Worm (Caenorhabditis elegans): ENCODE results near the gene gcs-1.

gcs-1 gene

DNA sequence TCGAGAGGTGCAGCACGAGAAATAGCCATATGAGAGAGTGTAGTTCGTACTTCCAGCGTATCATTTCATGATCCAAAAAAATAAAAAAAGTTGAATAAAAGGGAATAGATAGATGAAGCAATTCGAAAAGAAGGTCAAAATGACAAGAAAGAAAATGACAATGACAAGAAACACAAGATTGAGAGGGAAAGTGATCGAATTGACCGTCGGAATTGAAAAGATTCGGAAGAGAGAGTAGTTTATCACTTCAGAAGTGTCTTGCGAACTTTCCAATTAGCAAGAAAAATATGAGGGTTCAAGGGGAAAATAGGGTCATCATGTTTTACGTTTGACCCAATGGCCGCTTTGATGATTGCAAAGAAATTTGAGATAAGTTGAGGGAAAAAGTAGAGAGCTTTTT is 18.4 kb downstream of the gcs-1 start, which contains the start of gene dep-1:
Gene dep-1, minus strand, starts transcription at position 95 of the 400 bp plus-strand sequence.
- TF ChIP-seq blmp-1 (tag; optimal IDR thresholded peaks at IDR 0.05; ENCODE audit: insufficient read depth) (peak; percentile 72), ZK546.5 (tag; optimal IDR thresholded peaks at IDR 0.05) (no peak)

DNA sequence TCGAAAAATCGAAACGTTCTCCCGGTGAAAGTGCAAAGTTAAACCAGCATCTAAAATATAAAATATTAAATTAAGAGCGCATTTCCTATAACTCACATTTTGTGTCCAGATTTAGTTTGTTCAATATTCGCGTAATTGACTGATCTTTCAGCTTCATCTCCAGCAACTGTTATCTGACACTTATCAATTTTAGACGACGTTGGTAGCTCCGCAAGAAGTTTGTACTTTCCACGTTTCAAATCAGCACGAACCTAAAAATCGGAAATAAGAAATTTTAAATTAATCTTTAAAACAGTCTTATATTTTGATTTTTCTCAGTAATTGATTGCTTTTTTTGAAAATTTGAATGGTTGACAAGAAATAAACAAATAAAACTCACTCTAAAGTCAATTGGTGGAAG is 20.5 kb downstream of the gcs-1 start:
- TF ChIP-seq sma-9 (GFP tag; optimal IDR thresholded peaks at IDR 0.05) (no peak), sma-9 (tag; optimal IDR thresholded peaks at IDR 0.05) (no peak), snpc-4 (tag; optimal IDR thresholded peaks at IDR 0.05) (no peak), nhr-129 (tag; optimal IDR thresholded peaks at IDR 0.05) (no peak), nhr-77 (tag; optimal IDR thresholded peaks at IDR 0.05) (no peak)

DNA sequence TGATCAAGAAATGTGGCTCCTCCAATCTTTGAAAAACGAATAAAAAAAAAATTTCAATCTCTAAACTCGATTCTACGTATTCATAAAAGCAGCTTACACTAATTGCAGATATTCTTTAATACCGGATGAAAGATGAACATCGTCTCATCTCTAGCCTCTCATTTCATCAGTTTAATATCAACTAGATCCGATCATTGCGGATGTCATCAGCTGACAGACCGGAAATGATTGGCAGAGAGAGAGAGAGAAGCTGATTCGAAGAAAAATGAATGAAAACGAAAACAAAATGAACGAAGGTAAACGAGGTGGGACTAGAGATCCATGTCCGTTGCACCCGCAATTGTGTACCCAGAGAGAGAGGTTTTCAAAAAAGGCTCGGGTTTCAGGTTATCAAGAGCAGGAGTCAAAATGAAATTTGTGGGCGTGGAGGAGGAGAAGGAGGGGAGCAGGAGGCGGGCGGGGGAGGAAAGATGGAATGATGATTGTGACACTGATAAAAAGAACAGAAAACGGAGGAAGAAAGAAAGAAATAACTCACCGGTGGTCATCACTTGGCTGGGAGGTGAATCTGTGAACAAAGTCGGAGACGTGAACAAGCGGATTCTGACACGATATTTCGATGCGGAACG is 23.1 kb downstream of the gcs-1 start:
- TF ChIP-seq ztf-4 (tag; optimal IDR thresholded peaks at IDR 0.05) (no peak), F13H6.1 (tag; optimal IDR thresholded peaks at IDR 0.05) (peak; percentile 4), unc-62 (GFP tag; optimal IDR thresholded peaks at IDR 0.05) (no peak), blmp-1 (tag; optimal IDR thresholded peaks at IDR 0.05; ENCODE audit: insufficient read depth) (no peak), sma-9 (GFP tag; optimal IDR thresholded peaks at IDR 0.05) (peak; percentile 46), sma-9 (tag; optimal IDR thresholded peaks at IDR 0.05) (no peak), sma-3 (GFP tag; optimal IDR thresholded peaks at IDR 0.05) (no peak), unc-39 (tag; optimal IDR thresholded peaks at IDR 0.05) (no peak), fos-1 (tag; optimal IDR thresholded peaks at IDR 0.05) (peak; percentile 15)

DNA sequence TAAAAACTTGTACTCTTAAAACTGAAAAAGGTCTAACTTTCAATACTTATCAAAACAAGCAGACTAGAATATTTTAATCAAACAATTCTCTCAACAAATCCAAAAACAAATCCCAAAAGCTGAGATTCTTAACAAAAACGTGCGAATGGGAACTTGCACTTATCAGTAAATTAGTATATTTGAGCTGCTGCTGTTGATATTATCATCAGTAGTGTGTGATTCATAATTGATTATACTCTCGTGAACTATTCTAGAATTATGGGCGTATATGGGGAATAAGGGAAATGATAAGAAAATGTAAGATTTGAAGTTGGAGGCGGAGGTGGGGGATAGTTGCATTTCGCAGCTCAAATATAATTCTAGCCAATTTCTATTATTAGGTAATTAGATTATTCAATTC is 23.9 kb downstream of the gcs-1 start:
- TF ChIP-seq snpc-4 (tag; optimal IDR thresholded peaks at IDR 0.05) (no peak), fos-1 (tag; optimal IDR thresholded peaks at IDR 0.05) (peak; percentile 74)

DNA sequence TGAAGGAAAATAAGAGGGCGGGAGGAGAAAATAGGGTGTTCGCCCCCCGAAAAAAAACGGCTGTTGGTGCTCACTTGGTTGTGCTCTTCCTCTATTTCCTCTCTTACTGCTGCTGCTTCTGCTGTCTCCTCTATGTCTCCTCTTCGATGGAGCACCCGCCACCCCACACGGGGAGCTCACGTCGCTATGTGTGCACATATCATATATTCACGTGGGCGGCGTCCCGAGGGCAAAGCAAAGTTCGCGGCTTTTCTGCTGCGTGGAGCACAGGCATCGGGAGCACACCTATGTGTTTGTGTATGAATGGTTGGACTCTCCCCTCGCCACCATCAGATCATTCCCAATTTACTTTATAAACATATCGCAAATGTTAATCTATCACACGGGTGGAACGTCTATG is 24.8 kb downstream of the gcs-1 start:
- TF ChIP-seq nhr-6 (tag; optimal IDR thresholded peaks at IDR 0.05) = no peak
- TF ChIP-seq C34F6.9 (tag; optimal IDR thresholded peaks at IDR 0.05) = peak; percentile 18
- peak in 1 of 2 experiments; percentile 24 for TF ChIP-seq lsy-2 (tag; optimal IDR thresholded peaks at IDR 0.05)
- TF ChIP-seq nhr-23 (tag; optimal IDR thresholded peaks at IDR 0.05) = no peak
- peak; percentile 29 for TF ChIP-seq lin-11 (tag; optimal IDR thresholded peaks at IDR 0.05)
- TF ChIP-seq nhr-129 (tag; optimal IDR thresholded peaks at IDR 0.05) = peak; percentile 37
- no peak for TF ChIP-seq ztf-4 (tag; optimal IDR thresholded peaks at IDR 0.05)
- TF ChIP-seq ama-1 (optimal IDR thresholded peaks at IDR 0.05) = no peak
- no peak for TF ChIP-seq blmp-1 (tag; optimal IDR thresholded peaks at IDR 0.05; ENCODE audit: insufficient read depth)
- peak in 1 of 2 experiments; percentile 22 for TF ChIP-seq mdl-1 (tag; optimal IDR thresholded peaks at IDR 0.05)
- TF ChIP-seq peb-1 (tag; optimal IDR thresholded peaks at IDR 0.05) = no peak
- TF ChIP-seq F13H6.1 (tag; optimal IDR thresholded peaks at IDR 0.05) = peak; percentile 55
- no peak for TF ChIP-seq lin-39 (tag; optimal IDR thresholded peaks at IDR 0.05)
- TF ChIP-seq sma-9 (GFP tag; optimal IDR thresholded peaks at IDR 0.05) = peak; percentile 33
- TF ChIP-seq sma-9 (tag; optimal IDR thresholded peaks at IDR 0.05) = no peak

DNA sequence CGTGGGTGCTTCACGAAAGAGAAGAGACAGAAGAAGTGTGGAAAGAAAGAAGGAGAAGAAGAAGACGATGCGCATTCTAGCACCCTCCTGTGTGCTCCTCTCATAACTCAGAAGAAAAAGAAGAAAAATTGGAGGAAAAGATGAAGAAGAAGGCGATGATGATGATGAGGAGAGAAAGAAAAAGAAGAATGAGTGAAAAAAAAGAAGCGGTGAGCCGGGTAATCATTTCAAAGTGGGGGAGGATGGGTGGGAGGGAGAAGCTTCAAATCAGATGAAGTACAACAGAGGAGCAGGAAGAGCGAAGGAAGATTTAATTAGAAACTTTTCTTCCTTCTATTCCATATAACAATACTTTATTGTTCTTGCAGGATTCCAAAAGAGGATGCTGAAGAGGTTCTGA is 27.4 kb downstream of the gcs-1 start:
- TF ChIP-seq elt-3 (tag; optimal IDR thresholded peaks at IDR 0.05) = no peak
- TF ChIP-seq aly-2 (tag; optimal IDR thresholded peaks at IDR 0.05) = no peak
- no peak for TF ChIP-seq zag-1 (tag; optimal IDR thresholded peaks at IDR 0.05)
- TF ChIP-seq fos-1 (tag; optimal IDR thresholded peaks at IDR 0.05) = no peak
- no peak for TF ChIP-seq nhr-237 (tag; optimal IDR thresholded peaks at IDR 0.05)
- no peak for TF ChIP-seq egl-27 (tag; optimal IDR thresholded peaks at IDR 0.05)
- TF ChIP-seq ztf-1 (GFP tag; conservative IDR thresholded peaks at IDR 0.05) = no peak
- TF ChIP-seq nhr-6 (tag; optimal IDR thresholded peaks at IDR 0.05) = no peak
- no peak for TF ChIP-seq crh-2 (tag; optimal IDR thresholded peaks at IDR 0.05)
- TF ChIP-seq unc-55 (GFP tag; optimal IDR thresholded peaks at IDR 0.05) = peak; percentile 71
- no peak for TF ChIP-seq nhr-11 (tag; optimal IDR thresholded peaks at IDR 0.05)
- TF ChIP-seq unc-62 (GFP tag; optimal IDR thresholded peaks at IDR 0.05) = no peak
- TF ChIP-seq nhr-129 (tag; optimal IDR thresholded peaks at IDR 0.05) = peak; percentile 23
- TF ChIP-seq ZK546.5 (tag; optimal IDR thresholded peaks at IDR 0.05) = no peak
